Fruit fly (Drosophila melanogaster) whole organism, embryonic: ENCODE results near the gene CG5823.

Experiments
- B-H2 ChIP-seq: fragments of 200-800 bp; sonication (Bioruptor generic); optimal IDR thresholded peaks from 2 replicates; lab custom pipeline; 2018; ENCODE audit warnings: missing biosample characterization, mild to moderate bottlenecking, missing genetic modification characterization
- BEAF-32 ChIP-seq: fragments of 200-800 bp; sonication (Bioruptor generic); optimal IDR thresholded peaks from 3 replicates; lab custom pipeline; 2017; ENCODE audit warnings: missing biosample characterization, missing genetic modification characterization, mild to moderate bottlenecking, moderate library complexity, missing genetic modification reagents
- BtbVII ChIP-seq: fragments of 200-800 bp; sonication (Bioruptor generic); optimal IDR thresholded peaks from 3 replicates; lab custom pipeline; 2017; ENCODE audit warnings: missing biosample characterization, mild to moderate bottlenecking, missing genetic modification characterization
- Bteb2 ChIP-seq: fragments of 200-800 bp; sonication (Bioruptor generic); optimal IDR thresholded peaks from 2 replicates; lab custom pipeline; 2016; ENCODE audit warnings: missing biosample characterization, missing genetic modification characterization
- CG10267 ChIP-seq: fragments of 200-800 bp; sonication (Bioruptor generic); optimal IDR thresholded peaks from 2 replicates; lab custom pipeline; 2018; ENCODE audit warnings: missing biosample characterization, mild to moderate bottlenecking, missing genetic modification characterization, moderate library complexity
- CG10462 ChIP-seq: fragments of 200-800 bp; sonication (Bioruptor generic); optimal IDR thresholded peaks from 2 replicates; lab custom pipeline; 2016; ENCODE audit warnings: missing biosample characterization, missing genetic modification characterization
- CG11560 ChIP-seq: fragments of 200-800 bp; sonication (Bioruptor generic); IDR thresholded peaks from 3 replicates; pipeline ENCODE4 v1.3.6; 2022; ENCODE audit warnings: missing biosample characterization, missing genetic modification characterization
- CG16815 ChIP-seq: fragments of 200-800 bp; sonication (Bioruptor generic); optimal IDR thresholded peaks from 3 replicates; lab custom pipeline; 2017; ENCODE audit warnings: missing biosample characterization, mild to moderate bottlenecking, missing genetic modification characterization
- CG17186 ChIP-seq: fragments of 200-800 bp; sonication (Bioruptor generic); optimal IDR thresholded peaks from 3 replicates; lab custom pipeline; 2017; ENCODE audit warnings: missing biosample characterization, missing genetic modification reagents, missing genetic modification characterization
- CG31441 ChIP-seq: fragments of 200-800 bp; sonication (Bioruptor generic); IDR thresholded peaks from 2 replicates; pipeline ENCODE4 v1.3.6; 2022; ENCODE audit warnings: missing biosample characterization, missing genetic modification characterization
- CG3407 ChIP-seq: fragments of 200-800 bp; sonication (Bioruptor generic); optimal IDR thresholded peaks from 2 replicates; lab custom pipeline; 2018; ENCODE audit warnings: missing biosample characterization, mild to moderate bottlenecking, missing genetic modification characterization
- CG4360 ChIP-seq: fragments of 200-800 bp; sonication (Bioruptor generic); IDR thresholded peaks from 2 replicates; pipeline ENCODE4 v1.3.6; 2022; ENCODE audit warnings: missing biosample characterization, missing genetic modification characterization
- CG4707 ChIP-seq: fragments of 200-800 bp; sonication (Bioruptor generic); optimal IDR thresholded peaks from 2 replicates; lab custom pipeline; 2018; ENCODE audit warnings: missing biosample characterization, mild to moderate bottlenecking, missing genetic modification characterization, moderate library complexity
- CG6689 ChIP-seq: fragments of 200-800 bp; sonication (Bioruptor generic); IDR thresholded peaks from 2 replicates; pipeline ENCODE4 v1.3.6; 2022; ENCODE audit warnings: missing biosample characterization, missing genetic modification characterization
- CG6813 ChIP-seq: fragments of 200-800 bp; sonication (Bioruptor generic); optimal IDR thresholded peaks from 2 replicates; lab custom pipeline; 2017; ENCODE audit warnings: missing biosample characterization, missing genetic modification characterization, mild to moderate bottlenecking, moderate library complexity, missing genetic modification reagents
- CG7928 ChIP-seq: fragments of 200-800 bp; sonication (Bioruptor generic); optimal IDR thresholded peaks from 2 replicates; lab custom pipeline; 2017; ENCODE audit warnings: missing biosample characterization, mild to moderate bottlenecking, missing genetic modification characterization
- CG8281 ChIP-seq: fragments of 200-800 bp; sonication (Bioruptor generic); optimal IDR thresholded peaks from 2 replicates; lab custom pipeline; 2018; ENCODE audit warnings: missing biosample characterization, mild to moderate bottlenecking, missing genetic modification characterization, moderate library complexity
- CG8388 ChIP-seq: fragments of 200-800 bp; sonication (Bioruptor generic); optimal IDR thresholded peaks from 2 replicates; lab custom pipeline; 2019; ENCODE audit warnings: missing biosample characterization, mild to moderate bottlenecking, missing genetic modification characterization, moderate library complexity
- CG8478 ChIP-seq: fragments of >200 bp; optimal IDR thresholded peaks from 2 replicates; lab custom pipeline; 2018
- CG8924 ChIP-seq: fragments of 200-800 bp; optimal IDR thresholded peaks from 3 replicates; lab custom pipeline; 2019; ENCODE audit warnings: missing biosample characterization, mild to moderate bottlenecking, missing genetic modification characterization, moderate library complexity
- CG9932 ChIP-seq: fragments of 200-800 bp; sonication (Bioruptor generic); IDR thresholded peaks from 2 replicates; pipeline ENCODE4 v1.3.6; 2022; ENCODE audit warnings: missing biosample characterization, missing genetic modification characterization
- Dp ChIP-seq: fragments of 200-800 bp; sonication (Bioruptor generic); optimal IDR thresholded peaks from 2 replicates; lab custom pipeline; 2018; ENCODE audit warnings: missing biosample characterization, mild to moderate bottlenecking, missing genetic modification characterization, moderate library complexity
- E2f1 ChIP-seq: fragments of 200-800 bp; sonication (Bioruptor generic); IDR thresholded peaks from 2 replicates; pipeline ENCODE4 v1.3.6; 2022; ENCODE audit warnings: missing biosample characterization, missing genetic modification characterization
- HLH4C ChIP-seq: fragments of 200-800 bp; sonication (Bioruptor generic); IDR thresholded peaks from 3 replicates; pipeline ENCODE4 v1.3.6; 2022; ENCODE audit warnings: missing biosample characterization, missing genetic modification characterization; ENCODE audit not compliant: partially characterized antibody
- HLHmδ ChIP-seq: fragments of 200-800 bp; sonication (Bioruptor generic); optimal IDR thresholded peaks from 2 replicates; lab custom pipeline; 2018; ENCODE audit warnings: missing biosample characterization, mild to moderate bottlenecking, missing genetic modification characterization, moderate library complexity
- Spps ChIP-seq: fragments of 200-800 bp; sonication (Bioruptor generic); optimal IDR thresholded peaks from 2 replicates; lab custom pipeline; 2018; ENCODE audit warnings: missing biosample characterization, mild to moderate bottlenecking, missing genetic modification characterization
- ap ChIP-seq: fragments of 200-800 bp; sonication (Bioruptor generic); IDR thresholded peaks from 2 replicates; pipeline ENCODE4 v1.3.6; 2022; ENCODE audit warnings: missing biosample characterization, missing genetic modification characterization
- ash1 ChIP-seq: fragments of 200-800 bp; sonication (Bioruptor generic); optimal IDR thresholded peaks from 2 replicates; lab custom pipeline; 2018; ENCODE audit warnings: missing biosample characterization, mild to moderate bottlenecking, missing genetic modification characterization
- ato ChIP-seq: fragments of 200-800 bp; sonication (Bioruptor generic); IDR thresholded peaks from 2 replicates; pipeline ENCODE4 v1.3.6; 2022; ENCODE audit warnings: missing biosample characterization, missing genetic modification characterization; ENCODE audit not compliant: partially characterized antibody
- bbx ChIP-seq: fragments of 200-800 bp; sonication (Bioruptor generic); IDR thresholded peaks from 2 replicates; pipeline ENCODE4 v1.3.6; 2022; ENCODE audit warnings: missing biosample characterization, missing genetic modification characterization; ENCODE audit not compliant: partially characterized antibody
- bcd ChIP-seq: fragments of 200-800 bp; sonication (Bioruptor generic); optimal IDR thresholded peaks from 2 replicates; lab custom pipeline; 2017; ENCODE audit warnings: missing biosample characterization, mild to moderate bottlenecking, missing genetic modification characterization
- bigmax ChIP-seq: fragments of 200-800 bp; sonication (Bioruptor generic); optimal IDR thresholded peaks from 2 replicates; lab custom pipeline; 2018; ENCODE audit warnings: missing biosample characterization, mild to moderate bottlenecking, missing genetic modification characterization
- exex ChIP-seq: fragments of 200-800 bp; sonication (Bioruptor generic); optimal IDR thresholded peaks from 4 replicates; lab custom pipeline; 2018; ENCODE audit warnings: missing biosample characterization, mild to moderate bottlenecking, missing genetic modification characterization, moderate library complexity
- fru ChIP-seq: fragments of >200 bp; optimal IDR thresholded peaks from 2 replicates; lab custom pipeline; 2017
- fu2 ChIP-seq: fragments of 200-800 bp; sonication (Bioruptor generic); optimal IDR thresholded peaks from 2 replicates; lab custom pipeline; 2016; ENCODE audit warnings: missing biosample characterization, missing genetic modification characterization
- gsb-n ChIP-seq: fragments of 200-800 bp; sonication (Bioruptor generic); optimal IDR thresholded peaks from 3 replicates; lab custom pipeline; 2018; ENCODE audit warnings: missing biosample characterization, mild to moderate bottlenecking, missing genetic modification characterization
- kah ChIP-seq: fragments of 200-800 bp; sonication (Bioruptor generic); optimal IDR thresholded peaks from 2 replicates; lab custom pipeline; 2018; ENCODE audit warnings: missing biosample characterization, mild to moderate bottlenecking, missing genetic modification characterization
- lilli ChIP-seq: fragments of 200-800 bp; sonication (Bioruptor generic); optimal IDR thresholded peaks from 3 replicates; lab custom pipeline; 2016; ENCODE audit warnings: missing biosample characterization, missing genetic modification characterization
- maf-S ChIP-seq: fragments of 200-800 bp; sonication (Bioruptor generic); optimal IDR thresholded peaks from 2 replicates; lab custom pipeline; 2016; ENCODE audit warnings: missing biosample characterization, missing genetic modification characterization
- mld ChIP-seq: fragments of 200-800 bp; sonication (Bioruptor generic); IDR thresholded peaks from 3 replicates; pipeline ENCODE4 v1.3.6; 2022; ENCODE audit warnings: missing biosample characterization, missing genetic modification characterization; ENCODE audit not compliant: partially characterized antibody
- pfk ChIP-seq: fragments of 200-800 bp; sonication (Bioruptor generic); optimal IDR thresholded peaks from 2 replicates; lab custom pipeline; 2018; ENCODE audit warnings: missing biosample characterization, mild to moderate bottlenecking, missing genetic modification characterization, moderate library complexity
- phol ChIP-seq: fragments of 200-800 bp; sonication (Bioruptor generic); optimal IDR thresholded peaks from 3 replicates; lab custom pipeline; 2018; ENCODE audit warnings: missing biosample characterization, mild to moderate bottlenecking, missing genetic modification characterization, moderate library complexity
- salm ChIP-seq: fragments of 200-800 bp; sonication (Bioruptor generic); optimal IDR thresholded peaks from 2 replicates; lab custom pipeline; 2018; ENCODE audit warnings: missing biosample characterization, mild to moderate bottlenecking, missing genetic modification characterization
- sens ChIP-seq: fragments of 200-800 bp; sonication (Bioruptor generic); peaks from one replicate; lab custom pipeline; 2016; ENCODE audit warnings: missing biosample characterization, missing genetic modification characterization
- shn ChIP-seq: fragments of 200-800 bp; sonication (Bioruptor generic); optimal IDR thresholded peaks from 3 replicates; lab custom pipeline; 2016; ENCODE audit warnings: missing biosample characterization, missing genetic modification characterization
- so ChIP-seq: fragments of 200-800 bp; sonication (Bioruptor generic); IDR thresholded peaks from 3 replicates; pipeline ENCODE4 v1.3.6; 2022; ENCODE audit warnings: missing biosample characterization, missing genetic modification characterization
- stc ChIP-seq: fragments of 200-800 bp; sonication (Bioruptor generic); IDR thresholded peaks from 2 replicates; pipeline ENCODE4 v1.3.6; 2022; ENCODE audit warnings: missing biosample characterization, missing genetic modification characterization
- stwl ChIP-seq: fragments of 200-800 bp; sonication (Bioruptor generic); optimal IDR thresholded peaks from 3 replicates; lab custom pipeline; 2018; ENCODE audit warnings: missing biosample characterization, mild to moderate bottlenecking, missing genetic modification characterization, moderate library complexity
- trem ChIP-seq: fragments of 200-800 bp; optimal IDR thresholded peaks from 3 replicates; lab custom pipeline; 2019; ENCODE audit warnings: missing biosample characterization, mild to moderate bottlenecking, missing genetic modification characterization, moderate library complexity
- wek ChIP-seq: fragments of 200-800 bp; sonication (Bioruptor generic); optimal IDR thresholded peaks from 3 replicates; lab custom pipeline; 2018; ENCODE audit warnings: missing biosample characterization, mild to moderate bottlenecking, missing genetic modification characterization, moderate library complexity

The CG5823 gene

dm6 chr3R:17583658-17584460 is 49.5 kb upstream of the CG5823 start:
- TF ChIP-seq fu2 (GFP tag; lab: Kevin White, UChicago) (no peak), HLHmδ (GFP tag; lab: Kevin White, UChicago) (no peak), shn (no peak), lilli (GFP tag; lab: Kevin White, UChicago) (no peak), CG6813 (GFP tag; lab: Kevin White, UChicago) (no peak), CG8924 (peak; percentile 64), CG6689 (GFP tag; lab: Robert Waterston, UW) (peak; percentile 49; the same call in 1 of the 2 replicates), CG8388 (GFP tag; lab: Kevin White, UChicago) (peak; percentile 71), maf-S (GFP tag; lab: Kevin White, UChicago) (no peak), CG4707 (GFP tag; lab: Kevin White, UChicago) (peak; percentile 6), bigmax (GFP tag; lab: Kevin White, UChicago) (no peak), CG16815 (GFP tag; lab: Kevin White, UChicago) (peak; percentile 28), CG17186 (no peak), HLH4C (GFP tag; lab: Robert Waterston, UW) (no peak), kah (GFP tag; lab: Kevin White, UChicago) (no peak), ash1 (GFP tag; lab: Kevin White, UChicago) (no peak), salm (peak; percentile 10), so (GFP tag; lab: Robert Waterston, UW) (no peak), Spps (peak; percentile 57), E2f1 (GFP tag; lab: Robert Waterston, UW) (no peak), CG8478 (lab: Kevin White, UChicago) (no peak), CG11560 (tag; lab: Robert Waterston, UW) (no peak), CG9932 (no peak), CG4360 (GFP tag; lab: Robert Waterston, UW) (no peak), exex (tag; lab: Kevin White, UChicago) (no peak), CG10267 (tag; lab: Kevin White, UChicago) (peak; percentile 58), BtbVII (GFP tag; lab: Kevin White, UChicago) (no peak), sens (GFP tag; lab: Kevin White, UChicago) (peak; percentile 93), bbx (GFP tag; lab: Robert Waterston, UW) (no peak), Dp (GFP tag; lab: Kevin White, UChicago) (no peak), ato (GFP tag; lab: Robert Waterston, UW) (no peak), fru (lab: Kevin White, UChicago) (no peak), CG7928 (GFP tag; lab: Kevin White, UChicago) (no peak), CG31441 (peak; percentile 67), CG3407 (GFP tag; lab: Kevin White, UChicago) (peak; percentile 24), mld (GFP tag; lab: Robert Waterston, UW) (no peak), phol (peak; percentile 72), stc (no peak), stwl (tag; lab: Kevin White, UChicago) (no peak), B-H2 (GFP tag; lab: Kevin White, UChicago) (no peak), CG10462 (GFP tag; lab: Kevin White, UChicago) (no peak), BEAF-32 (GFP tag; lab: Kevin White, UChicago) (no peak), ap (peak; percentile 30; the same call in 1 of the 2 replicates), pfk (GFP tag; lab: Kevin White, UChicago) (no peak), bcd (GFP tag; lab: Kevin White, UChicago) (peak; percentile 18), trem (peak; percentile 43), wek (GFP tag; lab: Kevin White, UChicago) (no peak), gsb-n (peak; percentile 61), Bteb2 (no peak), CG8281 (tag; lab: Kevin White, UChicago) (no peak)
